Worm (Caenorhabditis elegans) whole organism, young adult: Measurements from ENCODE around the gene F35E8.13.

Experiments used
- ama-1 ChIP-seq, 3 experiments: fragments of 150-350 bp in 1 of 3; sonication (generic microtip) in 2 of 3; optimal IDR thresholded peaks; 2 replicates each; lab custom pipeline; 2014 to 2018; ENCODE audit warnings: missing biosample characterization in 2 of 3, missing genetic modification characterization in 2 of 3, missing genetic modification reagents in 2 of 3
- bed-2 ChIP-seq: fragments of 200-800 bp; sonication (Bioruptor generic); IDR thresholded peaks from 2 replicates; pipeline ENCODE4 v1.3.6; 2022; ENCODE audit warnings: missing genetic modification reagents, missing genetic modification characterization, missing compliant biosample characterization
- cebp-1 ChIP-seq, 2 experiments: fragments of 200-800 bp in 1 of 2; sonication (Bioruptor generic) in 1 of 2; sonication (generic microtip) in 1 of 2; IDR thresholded peaks in 1 of 2; optimal IDR thresholded peaks in 1 of 2; 2 replicates each; pipeline versions ENCODE4 v1.3.6 to Lab custom; 2017 to 2022; ENCODE audit warnings: missing compliant biosample characterization in 2 of 2, missing genetic modification characterization in 2 of 2, mild to moderate bottlenecking in 1 of 2, missing genetic modification reagents in 1 of 2, moderate library complexity in 1 of 2
- ceh-27 ChIP-seq: fragments of 200-800 bp; sonication (Bioruptor generic); optimal IDR thresholded peaks from 2 replicates; lab custom pipeline; 2018; ENCODE audit warnings: mild to moderate bottlenecking, missing genetic modification characterization, moderate library complexity, missing compliant biosample characterization
- ceh-79 ChIP-seq: sonication (generic microtip); optimal IDR thresholded peaks from 2 replicates; lab custom pipeline; 2017; ENCODE audit warnings: mild to moderate bottlenecking, missing genetic modification characterization, missing compliant biosample characterization
- chd-7 ChIP-seq: sonication (generic microtip); optimal IDR thresholded peaks from 2 replicates; lab custom pipeline; 2016; ENCODE audit warnings: mild to moderate bottlenecking, missing genetic modification characterization, moderate library complexity, missing compliant biosample characterization
- fkh-3 ChIP-seq: sonication (generic microtip); optimal IDR thresholded peaks from 2 replicates; lab custom pipeline; 2016; ENCODE audit warnings: mild to moderate bottlenecking, missing genetic modification characterization, missing compliant biosample characterization
- lin-40 ChIP-seq: sonication (generic microtip); optimal IDR thresholded peaks from 2 replicates; lab custom pipeline; 2016; ENCODE audit warnings: missing genetic modification characterization, mild to moderate bottlenecking, missing compliant biosample characterization, missing genotype, missing genetic modification reagents
- mel-28 ChIP-seq: sonication (generic microtip); optimal IDR thresholded peaks from 2 replicates; lab custom pipeline; 2016; ENCODE audit warnings: borderline replicate concordance, mild to moderate bottlenecking, missing genetic modification characterization, missing compliant biosample characterization
- nfya-2 ChIP-seq: fragments of 200-800 bp; sonication (Bioruptor generic); IDR thresholded peaks from 2 replicates; pipeline ENCODE4 v1.3.6; 2022; ENCODE audit warnings: missing genetic modification reagents, missing genetic modification characterization, missing compliant biosample characterization
- nhr-179 ChIP-seq: sonication (generic microtip); optimal IDR thresholded peaks from 2 replicates; lab custom pipeline; 2016; ENCODE audit warnings: mild to moderate bottlenecking, missing genetic modification characterization, missing compliant biosample characterization
- rcor-1 ChIP-seq: fragments of 200-800 bp; sonication (Bioruptor generic); IDR thresholded peaks from 2 replicates; pipeline ENCODE4 v1.3.6; 2022; ENCODE audit warnings: missing genetic modification reagents, missing genetic modification characterization, missing compliant biosample characterization
- snpc-1.1 ChIP-seq: sonication (generic microtip); optimal IDR thresholded peaks from 2 replicates; lab custom pipeline; 2017; ENCODE audit warnings: missing genetic modification characterization, mild to moderate bottlenecking, missing compliant biosample characterization, antibody characterized with exemption, moderate library complexity, missing genotype, missing genetic modification reagents; ENCODE audit not compliant: insufficient read depth
- unc-62 ChIP-seq: fragments of 150-350 bp; optimal IDR thresholded peaks from 2 replicates; lab custom pipeline; 2014; ENCODE audit warnings: missing biosample characterization, missing genetic modification reagents, missing genetic modification characterization

DNA sequence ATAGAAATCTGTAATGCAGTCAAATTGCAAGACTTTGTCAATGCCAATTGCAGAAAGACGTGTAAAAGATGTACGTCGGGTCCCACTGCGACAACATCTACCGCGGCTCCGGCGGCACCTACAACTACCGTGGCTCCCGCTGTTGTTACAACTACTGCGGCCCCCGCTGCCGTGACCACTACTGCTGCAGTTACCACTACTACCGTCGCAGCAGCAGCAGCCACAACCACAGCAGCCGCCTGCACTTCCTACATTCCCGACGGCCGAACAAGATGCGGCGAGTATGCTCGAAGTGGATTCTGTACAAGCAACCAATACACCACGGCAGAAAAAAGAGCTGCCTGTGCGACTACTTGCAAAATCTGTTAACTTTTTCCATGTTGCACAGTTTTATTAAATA, 8.3 kb upstream of the F35E8.13 start:
- TF ChIP-seq bed-2 (no peak), chd-7 (no peak), nfya-2 (GFP tag; lab: Robert Waterston, UW) (no peak), mel-28 (no peak), ceh-79 (tag; lab: Kevin White, UChicago) (no peak), ceh-27 (GFP tag; lab: Kevin White, UChicago) (no peak), nhr-179 (tag; lab: Kevin White, UChicago) (no peak), snpc-1.1 (tag; lab: Kevin White, UChicago) (no peak), unc-62 (GFP tag; lab: Kevin White, UChicago) (no peak), ama-1 (optimal IDR thresholded peaks at IDR 0.05; lab: Kevin White, UChicago) (no peak), ama-1 (GFP tag; optimal IDR thresholded peaks at IDR 0.05; lab: Kevin White, UChicago) (no peak), cebp-1 (GFP tag; IDR thresholded peaks at IDR 0.05; lab: Robert Waterston, UW) (no peak), cebp-1 (tag; optimal IDR thresholded peaks at IDR 0.05; lab: Kevin White, UChicago) (no peak), lin-40 (tag; lab: Kevin White, UChicago) (no peak), fkh-3 (no peak), rcor-1 (no peak)
